Fruit fly (Drosophila melanogaster) whole organism, embryonic: ENCODE data around the gene CG1024.

Experiments
- Awh ChIP-seq: fragments of 200-800 bp; sonication (Bioruptor generic); IDR thresholded peaks from 2 replicates; pipeline ENCODE4, ENCODE4 v1.3.6; 2022; ENCODE audit warnings: missing biosample characterization, missing genetic modification characterization
- BtbVII ChIP-seq: fragments of 200-800 bp; sonication (Bioruptor generic); optimal IDR thresholded peaks from 3 replicates; lab custom pipeline; 2017; ENCODE audit warnings: missing biosample characterization, mild to moderate bottlenecking, missing genetic modification characterization
- CG1024 ChIP-seq: fragments of 200-800 bp; sonication (Bioruptor generic); IDR thresholded peaks from 2 replicates; pipeline ENCODE4 v1.3.6; 2022; ENCODE audit warnings: missing biosample characterization, missing genetic modification characterization
- CG10321 ChIP-seq: fragments of 200-800 bp; sonication (Bioruptor generic); IDR thresholded peaks from 2 replicates; pipeline ENCODE4 v1.3.6; 2022; ENCODE audit warnings: missing biosample characterization, missing genetic modification characterization
- CG10979 ChIP-seq: fragments of 200-800 bp; sonication (Bioruptor generic); optimal IDR thresholded peaks from 2 replicates; lab custom pipeline; 2018; ENCODE audit warnings: missing biosample characterization, mild to moderate bottlenecking, missing genetic modification characterization, moderate library complexity
- CG12071 ChIP-seq: fragments of 200-800 bp; sonication (Bioruptor generic); optimal IDR thresholded peaks from 3 replicates; lab custom pipeline; 2018; ENCODE audit warnings: missing biosample characterization, mild to moderate bottlenecking, missing genetic modification characterization
- CG12236 ChIP-seq: fragments of 200-800 bp; sonication (Bioruptor generic); optimal IDR thresholded peaks from 2 replicates; lab custom pipeline; 2016; ENCODE audit warnings: missing biosample characterization, missing genetic modification characterization
- CG12942 ChIP-seq: fragments of 200-800 bp; sonication (Bioruptor generic); optimal IDR thresholded peaks from 3 replicates; lab custom pipeline; 2016; ENCODE audit warnings: missing biosample characterization, missing genetic modification characterization
- CG13287 ChIP-seq: fragments of 200-800 bp; sonication (Bioruptor generic); IDR thresholded peaks from 2 replicates; pipeline ENCODE4 v1.3.6; 2022; ENCODE audit warnings: missing biosample characterization, missing genetic modification characterization; ENCODE audit not compliant: partially characterized antibody
- CG13296 ChIP-seq: fragments of 200-800 bp; sonication (Bioruptor generic); optimal IDR thresholded peaks from 3 replicates; lab custom pipeline; 2018; ENCODE audit warnings: missing biosample characterization, mild to moderate bottlenecking, missing genetic modification characterization
- CG14441 ChIP-seq: fragments of 200-800 bp; sonication (Bioruptor generic); IDR thresholded peaks from 2 replicates; pipeline ENCODE4 v1.3.6; 2022; ENCODE audit warnings: missing biosample characterization, missing genetic modification characterization
- CG14860 ChIP-seq: fragments of 200-800 bp; sonication (Bioruptor generic); IDR thresholded peaks from 3 replicates; pipeline ENCODE4 v1.3.6; 2022; ENCODE audit warnings: missing biosample characterization, missing genetic modification characterization; ENCODE audit not compliant: partially characterized antibody
- CG16813 ChIP-seq: fragments of 200-800 bp; sonication (Bioruptor generic); IDR thresholded peaks from 3 replicates; pipeline ENCODE4 v1.3.6; 2022; ENCODE audit warnings: missing biosample characterization, missing genetic modification characterization; ENCODE audit not compliant: partially characterized antibody
- CG2116 ChIP-seq: fragments of 200-800 bp; sonication (Bioruptor generic); optimal IDR thresholded peaks from 3 replicates; lab custom pipeline; 2018; ENCODE audit warnings: missing biosample characterization, mild to moderate bottlenecking, missing genetic modification characterization
- CG2678 ChIP-seq: fragments of 200-800 bp; sonication (Bioruptor generic); optimal IDR thresholded peaks from 3 replicates; lab custom pipeline; 2019; ENCODE audit warnings: missing biosample characterization, mild to moderate bottlenecking, missing genetic modification characterization, moderate library complexity
- CG31388 ChIP-seq: fragments of 200-800 bp; sonication (Bioruptor generic); optimal IDR thresholded peaks from 2 replicates; lab custom pipeline; 2016; ENCODE audit warnings: missing biosample characterization, missing genetic modification characterization
- CG3838 ChIP-seq: fragments of 200-800 bp; sonication (Bioruptor generic); optimal IDR thresholded peaks from 3 replicates; lab custom pipeline; 2016; ENCODE audit warnings: missing biosample characterization, missing genetic modification characterization
- CG4404 ChIP-seq: fragments of 200-800 bp; sonication (Bioruptor generic); IDR thresholded peaks from 2 replicates; pipeline ENCODE4 v1.3.6; 2022; ENCODE audit warnings: missing biosample characterization, missing genetic modification characterization
- CG6254 ChIP-seq: fragments of 200-800 bp; sonication (Bioruptor generic); optimal IDR thresholded peaks from 3 replicates; lab custom pipeline; 2017; ENCODE audit warnings: mild to moderate bottlenecking, missing biosample characterization, missing genetic modification reagents, missing genetic modification characterization
- CG6272 ChIP-seq: fragments of 200-800 bp; sonication (Bioruptor generic); IDR thresholded peaks from 2 replicates; pipeline ENCODE4 v1.3.6; 2022; ENCODE audit warnings: missing biosample characterization, missing genetic modification characterization
- CG6689 ChIP-seq: fragments of 200-800 bp; sonication (Bioruptor generic); IDR thresholded peaks from 2 replicates; pipeline ENCODE4 v1.3.6; 2022; ENCODE audit warnings: missing biosample characterization, missing genetic modification characterization
- CG6765 ChIP-seq: fragments of 200-800 bp; sonication (Bioruptor generic); optimal IDR thresholded peaks from 3 replicates; lab custom pipeline; 2017; ENCODE audit warnings: missing biosample characterization, mild to moderate bottlenecking, missing genetic modification characterization
- D19A ChIP-seq: fragments of 200-800 bp; optimal IDR thresholded peaks from 3 replicates; lab custom pipeline; 2019; ENCODE audit warnings: missing biosample characterization, mild to moderate bottlenecking, missing genetic modification characterization, moderate library complexity
- D19B ChIP-seq: fragments of 200-800 bp; sonication (Bioruptor generic); optimal IDR thresholded peaks from 2 replicates; lab custom pipeline; 2017; ENCODE audit warnings: missing biosample characterization, mild to moderate bottlenecking, missing genetic modification characterization
- Dip3 ChIP-seq: fragments of 200-800 bp; sonication (Bioruptor generic); optimal IDR thresholded peaks from 3 replicates; lab custom pipeline; 2016; ENCODE audit warnings: missing biosample characterization, missing genetic modification characterization
- Ets97D ChIP-seq: fragments of 200-800 bp; sonication (Bioruptor generic); optimal IDR thresholded peaks from 3 replicates; lab custom pipeline; 2016; ENCODE audit warnings: missing biosample characterization, missing genetic modification characterization
- Fer3 ChIP-seq: fragments of 200-800 bp; sonication (Bioruptor generic); optimal IDR thresholded peaks from 2 replicates; lab custom pipeline; 2018; ENCODE audit warnings: missing biosample characterization, mild to moderate bottlenecking, missing genetic modification characterization, moderate library complexity
- Med ChIP-seq: fragments of 200-800 bp; sonication (Bioruptor generic); peaks from one replicate; lab custom pipeline; 2016; ENCODE audit warnings: missing biosample characterization, missing genetic modification characterization, mild to moderate bottlenecking, inconsistent platforms, moderate library complexity
- Nf-YA ChIP-seq: fragments of 200-800 bp; sonication (Bioruptor generic); IDR thresholded peaks from 2 replicates; pipeline ENCODE4 v1.3.6; 2022; ENCODE audit warnings: missing biosample characterization, missing genetic modification characterization
- PHDP ChIP-seq: fragments of 200-800 bp; sonication (Bioruptor generic); optimal IDR thresholded peaks from 3 replicates; lab custom pipeline; 2018; ENCODE audit warnings: missing biosample characterization, mild to moderate bottlenecking, missing genetic modification characterization, moderate library complexity
- Poxn ChIP-seq: fragments of 200-800 bp; sonication (Bioruptor generic); IDR thresholded peaks from 2 replicates; pipeline ENCODE4 v1.3.6; 2022; ENCODE audit warnings: missing biosample characterization, missing genetic modification characterization
- Ptx1 ChIP-seq: fragments of 200-800 bp; sonication (Bioruptor generic); IDR thresholded peaks from 2 replicates; pipeline ENCODE4 v1.3.6; 2022; ENCODE audit warnings: missing biosample characterization, missing genetic modification characterization
- Rfx ChIP-seq: fragments of 200-800 bp; sonication (Bioruptor generic); IDR thresholded peaks from 2 replicates; pipeline ENCODE4 v1.3.6; 2022; ENCODE audit warnings: missing biosample characterization, missing genetic modification characterization
- Rx ChIP-seq: fragments of 200-800 bp; sonication (Bioruptor generic); IDR thresholded peaks from 2 replicates; pipeline ENCODE4 v1.3.6; 2022; ENCODE audit warnings: missing biosample characterization, missing genetic modification characterization
- Sry-β ChIP-seq: fragments of 200-800 bp; sonication (Bioruptor generic); optimal IDR thresholded peaks from 2 replicates; lab custom pipeline; 2018; ENCODE audit warnings: missing biosample characterization, mild to moderate bottlenecking, missing genetic modification characterization, moderate library complexity
- Sry-δ ChIP-seq: fragments of 200-800 bp; sonication (Bioruptor generic); optimal IDR thresholded peaks from 2 replicates; lab custom pipeline; 2016; ENCODE audit warnings: missing biosample characterization, missing genetic modification characterization
- ac ChIP-seq: fragments of 200-800 bp; sonication (Bioruptor generic); optimal IDR thresholded peaks from 3 replicates; lab custom pipeline; 2017; ENCODE audit warnings: missing biosample characterization, mild to moderate bottlenecking, missing genetic modification characterization
- ara ChIP-seq: fragments of 200-800 bp; sonication (Bioruptor generic); IDR thresholded peaks from 2 replicates; pipeline ENCODE4 v1.3.6; 2022; ENCODE audit warnings: missing biosample characterization, missing genetic modification characterization
- ato ChIP-seq: fragments of 200-800 bp; sonication (Bioruptor generic); IDR thresholded peaks from 2 replicates; pipeline ENCODE4 v1.3.6; 2022; ENCODE audit warnings: missing biosample characterization, missing genetic modification characterization; ENCODE audit not compliant: partially characterized antibody
- br ChIP-seq: fragments of >200 bp; optimal IDR thresholded peaks from 2 replicates; lab custom pipeline; 2017
- cg ChIP-seq: fragments of 200-800 bp; sonication (Bioruptor generic); optimal IDR thresholded peaks from 3 replicates; lab custom pipeline; 2019; ENCODE audit warnings: missing biosample characterization, mild to moderate bottlenecking, missing genetic modification characterization, moderate library complexity
- cwo ChIP-seq: fragments of 200-800 bp; sonication (Bioruptor generic); optimal IDR thresholded peaks from 3 replicates; lab custom pipeline; 2017; ENCODE audit warnings: missing biosample characterization, missing genetic modification characterization, mild to moderate bottlenecking, moderate library complexity, missing genetic modification reagents
- grau ChIP-seq: fragments of 200-800 bp; optimal IDR thresholded peaks from 3 replicates; lab custom pipeline; 2019; ENCODE audit warnings: missing biosample characterization, mild to moderate bottlenecking, missing genetic modification characterization, moderate library complexity
- grn ChIP-seq: fragments of 200-800 bp; sonication (Bioruptor generic); optimal IDR thresholded peaks from 3 replicates; lab custom pipeline; 2017; ENCODE audit warnings: missing biosample characterization, missing genetic modification characterization
- hth ChIP-seq: fragments of >200 bp; optimal IDR thresholded peaks from 2 replicates; lab custom pipeline; 2017; ENCODE audit warnings: inconsistent platforms
- insv ChIP-seq, 2 experiments: fragments of 200-800 bp; sonication (Bioruptor generic); optimal IDR thresholded peaks; 3 replicates each; lab custom pipeline; 2016 to 2018; ENCODE audit warnings: missing biosample characterization in 2 of 2, missing genetic modification characterization in 2 of 2
- mld ChIP-seq: fragments of 200-800 bp; sonication (Bioruptor generic); IDR thresholded peaks from 3 replicates; pipeline ENCODE4 v1.3.6; 2022; ENCODE audit warnings: missing biosample characterization, missing genetic modification characterization; ENCODE audit not compliant: partially characterized antibody
- onecut ChIP-seq: fragments of 200-800 bp; sonication (Bioruptor generic); IDR thresholded peaks from 2 replicates; pipeline ENCODE4 v1.3.6; 2022; ENCODE audit warnings: missing biosample characterization, missing genetic modification characterization
- psq ChIP-seq: fragments of 200-800 bp; sonication (Bioruptor generic); optimal IDR thresholded peaks from 2 replicates; lab custom pipeline; 2017; ENCODE audit warnings: missing biosample characterization, missing genetic modification characterization
- run ChIP-seq: fragments of 200-800 bp; sonication (Bioruptor generic); optimal IDR thresholded peaks from 3 replicates; lab custom pipeline; 2018; ENCODE audit warnings: missing biosample characterization, mild to moderate bottlenecking, missing genetic modification characterization
- stwl ChIP-seq: fragments of 200-800 bp; sonication (Bioruptor generic); optimal IDR thresholded peaks from 3 replicates; lab custom pipeline; 2018; ENCODE audit warnings: missing biosample characterization, mild to moderate bottlenecking, missing genetic modification characterization, moderate library complexity
- tx ChIP-seq: fragments of 200-800 bp; sonication (Bioruptor generic); optimal IDR thresholded peaks from 2 replicates; lab custom pipeline; 2016; ENCODE audit warnings: missing biosample characterization, missing genetic modification characterization
- zfh2 ChIP-seq: fragments of 200-800 bp; sonication (Bioruptor generic); optimal IDR thresholded peaks from 2 replicates; lab custom pipeline; 2016; ENCODE audit warnings: missing biosample characterization, missing genetic modification characterization

Gene CG1024

dm6 chr3R:6388414-6388830 is 8.3 kb upstream of the CG1024 start (continued):
- no peak for TF ChIP-seq cg (GFP tag; lab: Kevin White, UChicago)
- no peak for TF ChIP-seq CG12071 (GFP tag; lab: Kevin White, UChicago)
- TF ChIP-seq grau (tag; lab: Kevin White, UChicago) = no peak
- TF ChIP-seq CG10979 (tag; lab: Kevin White, UChicago) = no peak
- TF ChIP-seq ato (GFP tag; lab: Robert Waterston, UW) = peak; percentile 66; the same call in 1 of the 2 replicates
- TF ChIP-seq tx (GFP tag; lab: Kevin White, UChicago) = no peak
- peak; percentile 29 for TF ChIP-seq stwl
- TF ChIP-seq BtbVII (GFP tag; lab: Kevin White, UChicago) = no peak
- peak; percentile 74 for TF ChIP-seq CG13287 (GFP tag; lab: Robert Waterston, UW)
- TF ChIP-seq CG10321 = no peak
- no peak for TF ChIP-seq ara (GFP tag; lab: Robert Waterston, UW)
- TF ChIP-seq CG2678 (tag; lab: Kevin White, UChicago) = no peak
- TF ChIP-seq Nf-YA (GFP tag; lab: Robert Waterston, UW) = no peak
- no peak for TF ChIP-seq CG6272 (GFP tag; lab: Robert Waterston, UW)
- TF ChIP-seq CG6765 (GFP tag; lab: Kevin White, UChicago) = no peak
- peak; percentile 92 for TF ChIP-seq CG14860
- TF ChIP-seq run (tag; lab: Kevin White, UChicago) = no peak
- TF ChIP-seq CG1024 = no peak
- no peak for TF ChIP-seq Poxn (GFP tag; lab: Robert Waterston, UW)
- no peak for TF ChIP-seq PHDP (tag; lab: Kevin White, UChicago)
- TF ChIP-seq Fer3 (tag; lab: Kevin White, UChicago) = no peak
- TF ChIP-seq ac (GFP tag; lab: Kevin White, UChicago) = no peak
- TF ChIP-seq grn (GFP tag; lab: Kevin White, UChicago) = no peak
- no peak for TF ChIP-seq D19A
- no peak for TF ChIP-seq Ets97D (GFP tag; lab: Kevin White, UChicago)
- TF ChIP-seq CG14441 (GFP tag; lab: Robert Waterston, UW) = no peak
- TF ChIP-seq onecut (GFP tag; lab: Robert Waterston, UW) = no peak
- TF ChIP-seq Ptx1 (GFP tag; lab: Robert Waterston, UW) = no peak
- TF ChIP-seq psq (GFP tag; lab: Kevin White, UChicago) = no peak
- TF ChIP-seq Rx (GFP tag; lab: Robert Waterston, UW) = no peak
- no peak for TF ChIP-seq Sry-β (GFP tag; lab: Kevin White, UChicago)
- peak; percentile 48 for TF ChIP-seq Med
- TF ChIP-seq CG2116 (GFP tag; lab: Kevin White, UChicago) = no peak
- no peak for TF ChIP-seq insv (GFP tag; optimal IDR thresholded peaks at IDR 0.05; lab: Kevin White, UChicago)
- TF ChIP-seq Sry-δ (GFP tag; lab: Kevin White, UChicago) = no peak
- TF ChIP-seq CG6254 = no peak
- TF ChIP-seq CG6689 (GFP tag; lab: Robert Waterston, UW) = no peak
- no peak for TF ChIP-seq br
- no peak for TF ChIP-seq zfh2 (GFP tag; lab: Kevin White, UChicago)
- TF ChIP-seq Dip3 (GFP tag; lab: Kevin White, UChicago) = no peak
- no peak for TF ChIP-seq Awh
- TF ChIP-seq CG31388 (GFP tag; lab: Kevin White, UChicago) = no peak
- peak; percentile 44 for TF ChIP-seq D19B (GFP tag; lab: Kevin White, UChicago)
- peak; percentile 83 for TF ChIP-seq CG16813 (GFP tag; lab: Robert Waterston, UW)
- no peak for TF ChIP-seq hth (lab: Kevin White, UChicago)
- TF ChIP-seq CG4404 (GFP tag; lab: Robert Waterston, UW) = no peak
- TF ChIP-seq mld (GFP tag; lab: Robert Waterston, UW) = peak; percentile 67; the same call in 2 of the 3 replicates
- no peak for TF ChIP-seq CG13296 (GFP tag; lab: Kevin White, UChicago)
- TF ChIP-seq CG3838 (GFP tag; lab: Kevin White, UChicago) = no peak
- TF ChIP-seq CG12942 (GFP tag; lab: Kevin White, UChicago) = no peak
- no peak for TF ChIP-seq Rfx
- TF ChIP-seq cwo = no peak
- no peak for TF ChIP-seq CG12236 (GFP tag; lab: Kevin White, UChicago)
